Fruit fly (Drosophila melanogaster): ENCODE data around the gene CG3942.

CG3942 gene

dm6 chr3R:12221366-12221916 lies 32.5 kb upstream of the CG3942 start, which contains the start of gene CG4860 (continued):
- TF ChIP-seq psq (GFP tag; optimal IDR thresholded peaks at IDR 0.05) (peak; percentile 50), CG2120 (GFP tag; optimal IDR thresholded peaks at IDR 0.05) (peak; percentile 96), Ets97D (GFP tag; optimal IDR thresholded peaks at IDR 0.05) (peak; percentile 48), NFAT (GFP tag; IDR thresholded peaks at IDR 0.05) (peak; percentile 92), Max (GFP tag; optimal IDR thresholded peaks at IDR 0.05) (peak; percentile 80), CG2889 (GFP tag; IDR thresholded peaks at IDR 0.05) (no peak), CG33213 (GFP tag; optimal IDR thresholded peaks at IDR 0.05) (peak; percentile 55), H2.0 (GFP tag; IDR thresholded peaks at IDR 0.05) (peak; percentile 81), Deaf1 (tag; optimal IDR thresholded peaks at IDR 0.05) (peak; percentile 94), CG6254 (GFP tag; optimal IDR thresholded peaks at IDR 0.05) (peak; percentile 59), CG8388 (GFP tag; optimal IDR thresholded peaks at IDR 0.05) (peak; percentile 82), Rfx (GFP tag; IDR thresholded peaks at IDR 0.05) (peak; percentile 94), Trl (optimal IDR thresholded peaks at IDR 0.05) (no peak), Trl (GFP tag; optimal IDR thresholded peaks at IDR 0.05) (peak; percentile 92), CG12219 (GFP tag; optimal IDR thresholded peaks at IDR 0.05) (peak; percentile 70), trem (tag; optimal IDR thresholded peaks at IDR 0.05) (peak; percentile 13), crp (GFP tag; optimal IDR thresholded peaks at IDR 0.05) (peak in 1 of 2 experiments; percentile 61), Kr (GFP tag; optimal IDR thresholded peaks at IDR 0.05) (no peak), CG12236 (GFP tag; optimal IDR thresholded peaks at IDR 0.05) (peak; percentile 65), jumu (GFP tag; optimal IDR thresholded peaks at IDR 0.05) (peak; percentile 85), CG4707 (GFP tag; optimal IDR thresholded peaks at IDR 0.05) (no peak), CG32767 (GFP tag; IDR thresholded peaks at IDR 0.05) (peak; percentile 64), TFAM (GFP tag; optimal IDR thresholded peaks at IDR 0.05) (peak; percentile 49), Xrp1 (GFP tag; IDR thresholded peaks at IDR 0.05) (no peak; the same call in 1 of the 2 replicates), CG2712 (tag; optimal IDR thresholded peaks at IDR 0.05) (peak; percentile 87), klu (GFP tag; IDR thresholded peaks at IDR 0.05) (peak; percentile 78), dmrt99B (tag; optimal IDR thresholded peaks at IDR 0.05) (peak; percentile 88), Dfd (GFP tag; optimal IDR thresholded peaks at IDR 0.05) (no peak), Myb (GFP tag; optimal IDR thresholded peaks at IDR 0.05) (peak; percentile 60), Neu2 (GFP tag; optimal IDR thresholded peaks at IDR 0.05; ENCODE audit: borderline replicate concordance) (no peak), trh (GFP tag; optimal IDR thresholded peaks at IDR 0.05) (peak; percentile 36), gsb (GFP tag; IDR thresholded peaks at IDR 0.05) (peak; percentile 78; the same call in 1 of the 2 replicates), HmgZ (tag; optimal IDR thresholded peaks at IDR 0.05) (peak; percentile 77), bowl (GFP tag; IDR thresholded peaks at IDR 0.05) (peak; percentile 24; the same call in 1 of the 2 replicates), vfl (GFP tag; optimal IDR thresholded peaks at IDR 0.05) (peak; percentile 85), CG34376 (GFP tag; optimal IDR thresholded peaks at IDR 0.05) (peak; percentile 55), sna (GFP tag; IDR thresholded peaks at IDR 0.05; ENCODE audit: partially characterized antibody) (no peak)

dm6 chr3R:12222093-12222492 lies 31.9 kb upstream of the CG3942 start, which contains the start of gene Rsbp15:
Rsbp15 (plus strand) TSS chr3R:12222387.
- TF ChIP-seq CG13287 (GFP tag; IDR thresholded peaks at IDR 0.05; ENCODE audit: partially characterized antibody) (peak; percentile 7; the same call in 1 of the 2 replicates), ken (GFP tag; IDR thresholded peaks at IDR 0.05) (0 out of 3 replicates have a peak, but pooled peaks have one; percentile 16), ase (GFP tag; IDR thresholded peaks at IDR 0.05) (peak; percentile 41; the same call in 1 of the 3 replicates), pita (GFP tag; optimal IDR thresholded peaks at IDR 0.05) (peak; percentile 31), CG2199 (GFP tag; IDR thresholded peaks at IDR 0.05) (peak; percentile 65; the same call in 2 of the 3 replicates), jing (GFP tag; optimal IDR thresholded peaks at IDR 0.05) (no peak), inv (GFP tag; IDR thresholded peaks at IDR 0.05; ENCODE audit: partially characterized antibody) (peak; percentile 36; the same call in 1 of the 2 replicates), slbo (GFP tag; IDR thresholded peaks at IDR 0.05) (peak; percentile 62), phol (tag; optimal IDR thresholded peaks at IDR 0.05) (peak; percentile 13), chif (GFP tag; optimal IDR thresholded peaks at IDR 0.05) (peak in 1 of 2 experiments; percentile 15), schlank (tag; optimal IDR thresholded peaks at IDR 0.05) (no peak), CG32532 (GFP tag; IDR thresholded peaks at IDR 0.05) (peak; percentile 6; the same call in 1 of the 2 replicates), knrl (GFP tag; IDR thresholded peaks at IDR 0.05; ENCODE audit: partially characterized antibody) (peak; percentile 51; the same call in 2 of the 3 replicates), CTCF (GFP tag; optimal IDR thresholded peaks at IDR 0.05) (peak; percentile 98), hkb (optimal IDR thresholded peaks at IDR 0.05) (peak; percentile 20), hkb (GFP tag; IDR thresholded peaks at IDR 0.05) (no peak)

All from whole organism, embryonic.